Worm (Caenorhabditis elegans): ENCODE measurements around the gene H08M01.1.

DNA sequence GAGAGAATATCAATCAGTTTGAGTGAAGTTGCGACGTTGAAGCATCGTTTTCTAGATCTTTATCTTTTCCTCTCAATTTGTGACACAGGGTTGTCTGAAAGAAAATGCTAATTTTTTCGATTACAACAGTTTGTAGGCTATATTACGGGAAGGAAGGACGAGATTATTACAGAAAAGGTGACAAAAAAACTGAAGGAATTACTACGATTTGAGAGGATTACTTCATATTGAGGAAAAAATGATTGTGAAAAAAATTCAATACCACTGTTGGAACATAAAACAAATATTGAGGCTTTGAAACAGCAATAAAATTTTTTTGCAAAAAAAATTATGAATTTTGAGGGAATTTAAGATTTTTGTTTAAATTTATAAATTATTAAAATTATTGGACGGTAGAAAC lies 28.5 kb downstream of the H08M01.1 start, which contains the start of gene Y45F10D.14:
- TF ChIP-seq R02D3.7 (tag; optimal IDR thresholded peaks at IDR 0.05) = no peak
- no peak for TF ChIP-seq lin-13 (GFP tag; optimal IDR thresholded peaks at IDR 0.05)
- no peak for TF ChIP-seq nhr-25 (tag; optimal IDR thresholded peaks at IDR 0.05)
- no peak for TF ChIP-seq elt-3 (tag; optimal IDR thresholded peaks at IDR 0.05)
- TF ChIP-seq nhr-12 (tag; optimal IDR thresholded peaks at IDR 0.05) = no peak
- no peak for TF ChIP-seq sma-9 (GFP tag; optimal IDR thresholded peaks at IDR 0.05)
- no peak for TF ChIP-seq sma-9 (tag; optimal IDR thresholded peaks at IDR 0.05)
- no peak for TF ChIP-seq ztf-11 (tag; optimal IDR thresholded peaks at IDR 0.05)
- no peak for TF ChIP-seq nhr-21 (tag; optimal IDR thresholded peaks at IDR 0.05)
- TF ChIP-seq snpc-4 (tag; optimal IDR thresholded peaks at IDR 0.05) = no peak
- no peak for TF ChIP-seq egl-27 (tag; optimal IDR thresholded peaks at IDR 0.05)
- no peak for TF ChIP-seq nhr-129 (tag; optimal IDR thresholded peaks at IDR 0.05)
- no peak for TF ChIP-seq alr-1 (tag; optimal IDR thresholded peaks at IDR 0.05)
- TF ChIP-seq aly-2 (tag; optimal IDR thresholded peaks at IDR 0.05) = no peak
